Fruit fly (Drosophila melanogaster): ENCODE results near the gene rpk.

The rpk gene

DNA sequence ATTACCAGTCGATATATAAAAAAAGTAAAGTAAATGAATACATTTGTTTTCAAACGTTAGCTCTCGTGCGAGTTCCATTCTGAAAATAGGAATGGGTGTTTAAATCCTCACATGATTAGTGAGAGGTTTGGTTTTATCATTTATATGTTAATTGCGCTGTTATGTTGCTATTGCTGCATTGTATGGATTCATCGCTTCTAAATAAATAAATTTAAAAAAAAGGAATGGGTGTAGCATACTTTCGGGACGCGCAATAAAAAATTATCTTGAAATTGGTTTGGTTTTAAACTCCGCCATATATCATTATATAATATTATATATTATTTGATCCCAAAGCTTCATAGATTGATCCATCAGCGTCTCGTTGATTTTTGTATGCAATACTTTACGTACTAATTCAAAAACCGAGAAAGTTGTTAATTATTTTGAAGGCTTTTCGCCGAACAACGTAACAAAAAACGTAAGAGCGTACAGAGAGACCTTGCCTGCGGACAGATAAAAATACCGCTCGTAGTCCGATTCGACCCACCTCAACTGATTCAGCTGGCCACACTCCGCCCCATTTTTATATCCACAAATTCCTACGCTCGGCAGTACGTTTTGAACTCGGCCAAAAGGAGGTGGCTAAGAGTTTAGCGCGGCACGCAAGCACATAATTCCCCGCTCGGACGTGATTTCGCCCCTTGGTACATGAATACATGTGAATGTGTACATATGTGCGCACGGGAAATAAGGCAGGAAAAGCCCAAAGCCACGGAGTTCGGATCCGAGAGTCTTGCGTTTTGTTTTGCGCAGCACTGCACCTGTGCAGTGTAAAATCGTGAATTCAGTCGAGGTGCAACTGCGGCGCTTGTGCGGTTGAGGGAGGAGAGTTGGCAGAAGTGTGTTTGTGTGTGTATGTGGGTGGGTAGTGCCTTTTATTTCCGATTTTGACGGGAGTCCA is 13.5 kb downstream of the rpk start, which contains the start of gene smash (continued):
- TF ChIP-seq fd96Cb (tag; optimal IDR thresholded peaks at IDR 0.05) (no peak), CG13624 (GFP tag; optimal IDR thresholded peaks at IDR 0.05) (peak; percentile 27), sna (GFP tag; IDR thresholded peaks at IDR 0.05; ENCODE audit: partially characterized antibody) (peak; percentile 31; the same call in 1 of the 2 replicates), row (GFP tag; IDR thresholded peaks at IDR 0.05) (peak; percentile 20; the same call in 1 of the 3 replicates), Tbp (GFP tag; optimal IDR thresholded peaks at IDR 0.05) (no peak), CG3847 (GFP tag; IDR thresholded peaks at IDR 0.05) (peak; percentile 72), ranshi (GFP tag; IDR thresholded peaks at IDR 0.05) (no peak), CG14441 (GFP tag; IDR thresholded peaks at IDR 0.05) (peak; percentile 41; the same call in 1 of the 2 replicates), wdn (GFP tag; IDR thresholded peaks at IDR 0.05) (no peak), HmgD (GFP tag; optimal IDR thresholded peaks at IDR 0.05) (peak; percentile 71), CG31441 (GFP tag; IDR thresholded peaks at IDR 0.05) (peak; percentile 43; the same call in 1 of the 2 replicates), CG30431 (GFP tag; optimal IDR thresholded peaks at IDR 0.05) (no peak), lbe (GFP tag; optimal IDR thresholded peaks at IDR 0.05) (peak; percentile 28), CG7556 (GFP tag; optimal IDR thresholded peaks at IDR 0.05) (peak; percentile 22), CG17829 (tag; optimal IDR thresholded peaks at IDR 0.05) (peak; percentile 46), gcm (GFP tag; optimal IDR thresholded peaks at IDR 0.05) (no peak), CG4617 (GFP tag; optimal IDR thresholded peaks at IDR 0.05; ENCODE audit: borderline replicate concordance) (no peak), CG4854 (GFP tag; optimal IDR thresholded peaks at IDR 0.05) (no peak), esg (GFP tag; conservative IDR thresholded peaks at IDR 0.05) (no peak), CG6654 (GFP tag; optimal IDR thresholded peaks at IDR 0.05) (no peak), CG4424 (GFP tag; optimal IDR thresholded peaks at IDR 0.05) (no peak), Eip74EF (GFP tag; optimal IDR thresholded peaks at IDR 0.05) (no peak), ind (GFP tag; optimal IDR thresholded peaks at IDR 0.05) (no peak), tx (GFP tag; optimal IDR thresholded peaks at IDR 0.05) (no peak), kni (GFP tag; optimal IDR thresholded peaks at IDR 0.05) (no peak), CG11695 (GFP tag; IDR thresholded peaks at IDR 0.05) (no peak), CG12299 (tag; optimal IDR thresholded peaks at IDR 0.05) (no peak), kay (GFP tag; optimal IDR thresholded peaks at IDR 0.05) (no peak), abd-A (tag; optimal IDR thresholded peaks at IDR 0.05) (no peak), zfh1 (GFP tag; IDR thresholded peaks at IDR 0.05) (peak; percentile 16; the same call in 1 of the 3 replicates), ham (GFP tag; IDR thresholded peaks at IDR 0.05) (no peak), CG17385 (GFP tag; optimal IDR thresholded peaks at IDR 0.05) (peak; percentile 28), ci (GFP tag; IDR thresholded peaks at IDR 0.05) (peak; percentile 85; the same call in 2 of the 3 replicates), Dbx (GFP tag; IDR thresholded peaks at IDR 0.05) (peak; percentile 64; the same call in 2 of the 3 replicates), CG2199 (GFP tag; IDR thresholded peaks at IDR 0.05) (peak; percentile 80), pros (GFP tag; optimal IDR thresholded peaks at IDR 0.05) (no peak), Mad (GFP tag; optimal IDR thresholded peaks at IDR 0.05) (peak; percentile 54), zen2 (GFP tag; IDR thresholded peaks at IDR 0.05; ENCODE audit: partially characterized antibody) (peak; percentile 49; the same call in 1 of the 3 replicates), CG5953 (GFP tag; IDR thresholded peaks at IDR 0.05) (no peak), hbn (GFP tag; IDR thresholded peaks at IDR 0.05; ENCODE audit: partially characterized antibody) (0 out of 2 replicates have a peak, but pooled peaks have one; percentile 40), pnt (GFP tag; optimal IDR thresholded peaks at IDR 0.05) (no peak), phol (tag; optimal IDR thresholded peaks at IDR 0.05) (peak; percentile 38), Camta (GFP tag; optimal IDR thresholded peaks at IDR 0.05) (peak; percentile 49), CG2712 (tag; optimal IDR thresholded peaks at IDR 0.05) (peak; percentile 14), ab (GFP tag; optimal IDR thresholded peaks at IDR 0.05) (peak; percentile 3), pho (GFP tag; optimal IDR thresholded peaks at IDR 0.05) (no peak), CG9932 (GFP tag; IDR thresholded peaks at IDR 0.05) (peak; percentile 39; the same call in 1 of the 2 replicates), cwo (GFP tag; optimal IDR thresholded peaks at IDR 0.05) (peak; percentile 43)
